Worm (Caenorhabditis elegans): Measurements from ENCODE around the gene sms-5.

DNA sequence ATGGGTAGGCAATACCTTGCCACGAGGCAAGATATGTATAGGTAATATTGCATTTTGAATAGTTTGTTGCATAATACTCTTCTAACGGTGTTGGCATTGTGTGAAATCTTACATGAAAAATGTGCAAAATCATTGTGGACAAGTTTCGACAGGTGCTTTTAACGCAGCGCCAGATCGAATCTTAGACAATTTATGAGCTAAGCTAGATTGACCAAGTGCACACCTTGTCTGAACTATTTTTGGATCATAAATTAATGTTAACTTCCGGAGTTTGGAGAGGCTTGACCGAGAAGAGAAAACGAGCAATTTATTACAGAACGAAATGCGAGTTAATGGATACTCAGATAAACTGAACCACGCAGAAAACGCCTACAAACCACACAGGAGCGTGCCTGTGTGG is 14.0 kb downstream of the sms-5 start, which contains the start of gene srh-105:
- TF ChIP-seq him-1 (tag; optimal IDR thresholded peaks at IDR 0.05) = no peak
- no peak for TF ChIP-seq dao-5 (tag; optimal IDR thresholded peaks at IDR 0.05)
- TF ChIP-seq W03F9.2 (tag; optimal IDR thresholded peaks at IDR 0.05) = no peak

Data from whole organism, L4/young adult.